Fruit fly (Drosophila melanogaster) whole organism, embryonic: ENCODE results near the gene Ptp36E.

Source experiments
- Atf6 ChIP-seq: fragments of 200-800 bp; sonication (Bioruptor generic); IDR thresholded peaks from 2 replicates; pipeline ENCODE4 v1.3.6; 2022; ENCODE audit warnings: missing biosample characterization, missing genetic modification characterization
- CG10321 ChIP-seq: fragments of 200-800 bp; sonication (Bioruptor generic); IDR thresholded peaks from 2 replicates; pipeline ENCODE4 v1.3.6; 2022; ENCODE audit warnings: missing biosample characterization, missing genetic modification characterization
- CG10431 ChIP-seq: fragments of 200-800 bp; sonication (Bioruptor generic); optimal IDR thresholded peaks from 3 replicates; lab custom pipeline; 2018; ENCODE audit warnings: missing biosample characterization, mild to moderate bottlenecking, missing genetic modification characterization
- CG10462 ChIP-seq: fragments of 200-800 bp; sonication (Bioruptor generic); optimal IDR thresholded peaks from 2 replicates; lab custom pipeline; 2016; ENCODE audit warnings: missing biosample characterization, missing genetic modification characterization
- CG10959 ChIP-seq: fragments of 200-800 bp; sonication (Bioruptor generic); IDR thresholded peaks from 2 replicates; pipeline ENCODE4 v1.3.6; 2022; ENCODE audit warnings: missing biosample characterization, missing genetic modification characterization
- CG11085 ChIP-seq: fragments of 200-800 bp; sonication (Bioruptor generic); IDR thresholded peaks from 2 replicates; pipeline ENCODE4 v1.3.6; 2022; ENCODE audit warnings: missing biosample characterization, missing genetic modification characterization
- CG11456 ChIP-seq: fragments of 200-800 bp; sonication (Bioruptor generic); IDR thresholded peaks from 3 replicates; pipeline ENCODE4 v1.3.6; 2022; ENCODE audit warnings: missing biosample characterization, missing genetic modification characterization
- CG11723 ChIP-seq: fragments of 200-800 bp; sonication (Bioruptor generic); optimal IDR thresholded peaks from 2 replicates; lab custom pipeline; 2017; ENCODE audit warnings: missing biosample characterization, mild to moderate bottlenecking, missing genetic modification characterization
- CG12155 ChIP-seq: fragments of 200-800 bp; sonication (Bioruptor generic); optimal IDR thresholded peaks from 3 replicates; lab custom pipeline; 2016; ENCODE audit warnings: missing biosample characterization, missing genetic modification characterization
- CG13287 ChIP-seq: fragments of 200-800 bp; sonication (Bioruptor generic); IDR thresholded peaks from 2 replicates; pipeline ENCODE4 v1.3.6; 2022; ENCODE audit warnings: missing biosample characterization, missing genetic modification characterization; ENCODE audit not compliant: partially characterized antibody
- CG14014 ChIP-seq: fragments of 200-800 bp; sonication (Bioruptor generic); IDR thresholded peaks from 2 replicates; pipeline ENCODE4 v1.3.6; 2022; ENCODE audit warnings: missing biosample characterization, missing genetic modification characterization
- CG17361 ChIP-seq: fragments of 200-800 bp; sonication (Bioruptor generic); IDR thresholded peaks from 3 replicates; pipeline ENCODE4 v1.3.6; 2022; ENCODE audit warnings: missing biosample characterization, missing genetic modification characterization
- CG17612 ChIP-seq: fragments of 200-800 bp; sonication (Bioruptor generic); IDR thresholded peaks from 2 replicates; pipeline ENCODE4 v1.3.6; 2022; ENCODE audit warnings: missing biosample characterization, missing genetic modification characterization
- CG2120 ChIP-seq: fragments of 200-800 bp; sonication (Bioruptor generic); optimal IDR thresholded peaks from 3 replicates; lab custom pipeline; 2016; ENCODE audit warnings: missing biosample characterization, missing genetic modification characterization
- CG2678 ChIP-seq: fragments of 200-800 bp; sonication (Bioruptor generic); optimal IDR thresholded peaks from 3 replicates; lab custom pipeline; 2019; ENCODE audit warnings: missing biosample characterization, mild to moderate bottlenecking, missing genetic modification characterization, moderate library complexity
- CG31365 ChIP-seq: fragments of 200-800 bp; sonication (Bioruptor generic); optimal IDR thresholded peaks from 2 replicates; lab custom pipeline; 2018; ENCODE audit warnings: missing biosample characterization, mild to moderate bottlenecking, missing genetic modification characterization
- CG3847 ChIP-seq: fragments of 200-800 bp; sonication (Bioruptor generic); IDR thresholded peaks from 2 replicates; pipeline ENCODE4 v1.3.6; 2022; ENCODE audit warnings: missing biosample characterization, missing genetic modification characterization
- CG5245 ChIP-seq: fragments of 200-800 bp; sonication (Bioruptor generic); optimal IDR thresholded peaks from 3 replicates; lab custom pipeline; 2016; ENCODE audit warnings: missing biosample characterization, missing genetic modification characterization
- CG6683 ChIP-seq: fragments of 200-800 bp; sonication (Bioruptor generic); optimal IDR thresholded peaks from 2 replicates; lab custom pipeline; 2017; ENCODE audit warnings: missing biosample characterization, mild to moderate bottlenecking, missing genetic modification characterization, missing genetic modification reagents
- CG7556 ChIP-seq: fragments of 200-800 bp; sonication (Bioruptor generic); optimal IDR thresholded peaks from 2 replicates; lab custom pipeline; 2017; ENCODE audit warnings: missing biosample characterization, mild to moderate bottlenecking, missing genetic modification characterization
- CG7839 ChIP-seq: fragments of 200-800 bp; sonication (Bioruptor generic); optimal IDR thresholded peaks from 3 replicates; lab custom pipeline; 2018; ENCODE audit warnings: missing biosample characterization, mild to moderate bottlenecking, missing genetic modification characterization, moderate library complexity
- CG7987 ChIP-seq: fragments of 200-800 bp; sonication (Bioruptor generic); optimal IDR thresholded peaks from 2 replicates; lab custom pipeline; 2018; ENCODE audit warnings: missing biosample characterization, mild to moderate bottlenecking, missing genetic modification characterization, moderate library complexity
- CG8359 ChIP-seq: fragments of 200-800 bp; sonication (Bioruptor generic); optimal IDR thresholded peaks from 2 replicates; lab custom pipeline; 2017; ENCODE audit warnings: missing biosample characterization, mild to moderate bottlenecking, missing genetic modification characterization, borderline replicate concordance
- CG9932 ChIP-seq: fragments of 200-800 bp; sonication (Bioruptor generic); IDR thresholded peaks from 2 replicates; pipeline ENCODE4 v1.3.6; 2022; ENCODE audit warnings: missing biosample characterization, missing genetic modification characterization
- CTCF ChIP-seq: fragments of 200-800 bp; sonication (Bioruptor generic); optimal IDR thresholded peaks from 2 replicates; lab custom pipeline; 2017; ENCODE audit warnings: missing biosample characterization, mild to moderate bottlenecking, missing genetic modification characterization, moderate library complexity
- Deaf1 ChIP-seq: fragments of 200-800 bp; optimal IDR thresholded peaks from 3 replicates; lab custom pipeline; 2019; ENCODE audit warnings: missing biosample characterization, mild to moderate bottlenecking, missing genetic modification characterization, moderate library complexity
- E2f2 ChIP-seq: fragments of 200-800 bp; sonication (Bioruptor generic); IDR thresholded peaks from 2 replicates; pipeline ENCODE4 v1.3.6; 2022; ENCODE audit warnings: missing biosample characterization, missing genetic modification characterization
- Ets65A ChIP-seq: fragments of 200-800 bp; sonication (Bioruptor generic); peaks from one replicate; lab custom pipeline; 2016; ENCODE audit warnings: missing biosample characterization, missing genetic modification characterization
- Fer1 ChIP-seq: fragments of 200-800 bp; sonication (Bioruptor generic); optimal IDR thresholded peaks from 2 replicates; lab custom pipeline; 2017; ENCODE audit warnings: missing biosample characterization, mild to moderate bottlenecking, missing genetic modification characterization
- Hey ChIP-seq: fragments of 200-800 bp; sonication (Bioruptor generic); optimal IDR thresholded peaks from 3 replicates; lab custom pipeline; 2018; ENCODE audit warnings: missing biosample characterization, mild to moderate bottlenecking, missing genetic modification characterization
- Myb ChIP-seq: fragments of 200-800 bp; sonication (Bioruptor generic); optimal IDR thresholded peaks from 2 replicates; lab custom pipeline; 2016; ENCODE audit warnings: missing biosample characterization, missing genetic modification characterization
- Sry-β ChIP-seq: fragments of 200-800 bp; sonication (Bioruptor generic); optimal IDR thresholded peaks from 2 replicates; lab custom pipeline; 2018; ENCODE audit warnings: missing biosample characterization, mild to moderate bottlenecking, missing genetic modification characterization, moderate library complexity
- Trl ChIP-seq, 3 experiments: fragments of >200 bp in 2 of 3; fragments of 200-800 bp in 1 of 3; sonication (Bioruptor generic) in 1 of 3; optimal IDR thresholded peaks; 2 replicates in 1 of 3; 3 replicates in 2 of 3; lab custom pipeline; 2016 to 2017; ENCODE audit warnings: missing biosample characterization in 1 of 3, missing genetic modification characterization in 1 of 3
- ac ChIP-seq: fragments of 200-800 bp; sonication (Bioruptor generic); optimal IDR thresholded peaks from 3 replicates; lab custom pipeline; 2017; ENCODE audit warnings: missing biosample characterization, mild to moderate bottlenecking, missing genetic modification characterization
- ato ChIP-seq: fragments of 200-800 bp; sonication (Bioruptor generic); IDR thresholded peaks from 2 replicates; pipeline ENCODE4 v1.3.6; 2022; ENCODE audit warnings: missing biosample characterization, missing genetic modification characterization; ENCODE audit not compliant: partially characterized antibody
- bsh ChIP-seq, 2 experiments: fragments of 200-800 bp; sonication (Bioruptor generic); optimal IDR thresholded peaks; 2 replicates each; lab custom pipeline; 2017 to 2018; ENCODE audit warnings: mild to moderate bottlenecking in 2 of 2, missing biosample characterization in 2 of 2, missing genetic modification characterization in 2 of 2, moderate library complexity in 1 of 2
- da ChIP-seq: fragments of 200-800 bp; sonication (Bioruptor generic); optimal IDR thresholded peaks from 2 replicates; lab custom pipeline; 2016; ENCODE audit warnings: missing biosample characterization, missing genetic modification characterization
- dm ChIP-seq: fragments of 200-800 bp; sonication (Bioruptor generic); optimal IDR thresholded peaks from 3 replicates; lab custom pipeline; 2016; ENCODE audit warnings: missing biosample characterization, missing genetic modification characterization
- ems ChIP-seq: fragments of 200-800 bp; sonication (Bioruptor generic); optimal IDR thresholded peaks from 3 replicates; lab custom pipeline; 2016; ENCODE audit warnings: missing biosample characterization, missing genetic modification characterization
- esg ChIP-seq: fragments of 200-800 bp; sonication (Bioruptor generic); conservative IDR thresholded peaks from 2 replicates; pipeline ENCODE4 v1.3.6; 2022; ENCODE audit warnings: missing biosample characterization, missing genetic modification characterization
- fd64A ChIP-seq: fragments of 200-800 bp; sonication (Bioruptor generic); optimal IDR thresholded peaks from 3 replicates; lab custom pipeline; 2018; ENCODE audit warnings: missing biosample characterization, mild to moderate bottlenecking, missing genetic modification characterization
- jigr1 ChIP-seq: fragments of 200-800 bp; sonication (Bioruptor generic); IDR thresholded peaks from 3 replicates; pipeline ENCODE4 v1.3.6; 2022; ENCODE audit warnings: missing biosample characterization, missing genetic modification characterization
- maf-S ChIP-seq: fragments of 200-800 bp; sonication (Bioruptor generic); optimal IDR thresholded peaks from 2 replicates; lab custom pipeline; 2016; ENCODE audit warnings: missing biosample characterization, missing genetic modification characterization
- nmo ChIP-seq: fragments of 200-800 bp; sonication (Bioruptor generic); optimal IDR thresholded peaks from 2 replicates; lab custom pipeline; 2018; ENCODE audit warnings: missing biosample characterization, mild to moderate bottlenecking, missing genetic modification characterization, moderate library complexity
- oc ChIP-seq: fragments of 200-800 bp; sonication (Bioruptor generic); optimal IDR thresholded peaks from 2 replicates; lab custom pipeline; 2018; ENCODE audit warnings: missing biosample characterization, mild to moderate bottlenecking, missing genetic modification characterization, moderate library complexity
- pros ChIP-seq: fragments of 200-800 bp; sonication (Bioruptor generic); optimal IDR thresholded peaks from 3 replicates; lab custom pipeline; 2019; ENCODE audit warnings: missing biosample characterization, mild to moderate bottlenecking, missing genetic modification characterization, moderate library complexity
- toy ChIP-seq: fragments of 200-800 bp; sonication (Bioruptor generic); IDR thresholded peaks from 2 replicates; pipeline ENCODE4 v1.3.6; 2022; ENCODE audit warnings: missing biosample characterization, missing genetic modification characterization
- tx ChIP-seq: fragments of 200-800 bp; sonication (Bioruptor generic); optimal IDR thresholded peaks from 2 replicates; lab custom pipeline; 2016; ENCODE audit warnings: missing biosample characterization, missing genetic modification characterization
- zf30C ChIP-seq: fragments of 200-800 bp; sonication (Bioruptor generic); optimal IDR thresholded peaks from 3 replicates; lab custom pipeline; 2018; ENCODE audit warnings: missing biosample characterization, mild to moderate bottlenecking, missing genetic modification characterization

The Ptp36E gene

dm6 chr2L:18151134-18151825 is 33.5 kb downstream of the Ptp36E start (continued):
- TF ChIP-seq Fer1 (GFP tag; lab: Kevin White, UChicago) (no peak), bsh (GFP tag; optimal IDR thresholded peaks at IDR 0.05; lab: Kevin White, UChicago) (peak in 1 of 2 experiments; percentile 33), tx (GFP tag; lab: Kevin White, UChicago) (peak; percentile 56), Hey (tag; lab: Kevin White, UChicago) (peak; percentile 16), CG3847 (GFP tag; lab: Robert Waterston, UW) (peak; percentile 71), CG13287 (GFP tag; lab: Robert Waterston, UW) (peak; percentile 50; the same call in 1 of the 2 replicates), CTCF (GFP tag; lab: Kevin White, UChicago) (peak; percentile 16), CG11456 (GFP tag; lab: Robert Waterston, UW) (peak; percentile 92), CG10431 (GFP tag; lab: Kevin White, UChicago) (no peak), fd64A (GFP tag; lab: Kevin White, UChicago) (peak; percentile 12), CG7839 (peak; percentile 35), CG2120 (peak; percentile 71), Trl (optimal IDR thresholded peaks at IDR 0.05; lab: Kevin White, UChicago) (peak; percentile 14 to 47), Trl (GFP tag; optimal IDR thresholded peaks at IDR 0.05; lab: Kevin White, UChicago) (peak; percentile 66), dm (peak; percentile 62), E2f2 (GFP tag; lab: Robert Waterston, UW) (no peak), toy (GFP tag; lab: Robert Waterston, UW) (peak; percentile 57; the same call in 1 of the 2 replicates), oc (tag; lab: Kevin White, UChicago) (peak; percentile 32), CG12155 (GFP tag; lab: Kevin White, UChicago) (peak; percentile 45), CG5245 (GFP tag; lab: Kevin White, UChicago) (peak; percentile 10), CG17361 (0 out of 3 replicates have a peak, but pooled peaks have one; percentile 53), Atf6 (peak; percentile 52), Deaf1 (tag; lab: Kevin White, UChicago) (peak; percentile 50), esg (GFP tag; lab: Robert Waterston, UW) (peak; percentile 68), CG8359 (GFP tag; lab: Kevin White, UChicago) (no peak), zf30C (no peak), Ets65A (GFP tag; lab: Kevin White, UChicago) (peak; percentile 92), CG11723 (GFP tag; lab: Kevin White, UChicago) (peak; percentile 25), maf-S (peak; percentile 13), CG10321 (GFP tag; lab: Robert Waterston, UW) (no peak), da (GFP tag; lab: Kevin White, UChicago) (peak; percentile 70), CG17612 (GFP tag; lab: Robert Waterston, UW) (0 out of 2 replicates have a peak, but pooled peaks have one; percentile 56), ato (peak; percentile 29; the same call in 1 of the 2 replicates), CG14014 (GFP tag; lab: Robert Waterston, UW) (peak; percentile 75), CG2678 (tag; lab: Kevin White, UChicago) (no peak), Myb (GFP tag; lab: Kevin White, UChicago) (peak; percentile 50), CG6683 (GFP tag; lab: Kevin White, UChicago) (no peak), ems (GFP tag; lab: Kevin White, UChicago) (peak; percentile 60), CG31365 (tag; lab: Kevin White, UChicago) (no peak), ac (GFP tag; lab: Kevin White, UChicago) (peak; percentile 77), CG11085 (GFP tag; lab: Robert Waterston, UW) (peak; percentile 39; the same call in 1 of the 2 replicates), jigr1 (GFP tag; lab: Robert Waterston, UW) (peak; percentile 32; the same call in 1 of the 3 replicates), CG7987 (GFP tag; lab: Kevin White, UChicago) (no peak), CG7556 (GFP tag; lab: Kevin White, UChicago) (no peak), CG10959 (GFP tag; lab: Robert Waterston, UW) (peak; percentile 50; the same call in 1 of the 2 replicates), CG10462 (no peak), CG9932 (GFP tag; lab: Robert Waterston, UW) (peak; percentile 82), Sry-β (GFP tag; lab: Kevin White, UChicago) (no peak), nmo (GFP tag; lab: Kevin White, UChicago) (peak; percentile 48), pros (peak; percentile 75)
